Worm (Caenorhabditis elegans): ENCODE data around the gene srbc-9.

DNA sequence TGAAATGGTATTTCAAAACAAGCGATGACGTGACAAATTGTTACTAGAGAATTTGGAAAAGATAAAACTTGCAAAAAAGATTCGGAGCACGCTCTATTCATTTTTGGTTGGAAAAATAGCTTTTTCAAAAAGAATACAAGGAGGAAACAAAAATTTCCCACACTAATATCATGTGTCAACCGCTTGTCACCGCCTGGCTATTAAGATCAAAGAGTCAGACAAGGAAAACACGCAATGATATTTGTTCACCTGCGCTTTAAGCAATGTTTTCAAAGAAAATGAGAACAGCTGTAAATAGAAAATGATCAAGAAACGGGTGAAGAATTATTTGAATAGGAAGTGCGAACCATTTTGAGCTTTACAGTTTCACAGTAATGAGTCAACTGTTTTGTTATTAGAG, 13.5 kb downstream of the srbc-9 start, which contains the start of gene srh-125:
- no peak for TF ChIP-seq nhr-11 (tag; optimal IDR thresholded peaks at IDR 0.05)
- no peak for TF ChIP-seq dmd-4 (tag; optimal IDR thresholded peaks at IDR 0.05; ENCODE audit: borderline replicate concordance)
- no peak for TF ChIP-seq elt-2 (tag; optimal IDR thresholded peaks at IDR 0.05)
- TF ChIP-seq lin-11 (tag; optimal IDR thresholded peaks at IDR 0.05) = no peak
- no peak for TF ChIP-seq ceh-6 (GFP tag; optimal IDR thresholded peaks at IDR 0.05)
- TF ChIP-seq Y22D7AL.16 (tag; optimal IDR thresholded peaks at IDR 0.05) = no peak
- no peak for TF ChIP-seq ceh-9 (tag; optimal IDR thresholded peaks at IDR 0.05)
- no peak for TF ChIP-seq nfya-1 (tag; optimal IDR thresholded peaks at IDR 0.05)

Data from whole organism, late embryonic.